Worm (Caenorhabditis elegans): ENCODE data around the gene del-6.

ce11 chrV:10536808-10537207 is 35.9 kb upstream of the del-6 start:
- TF ChIP-seq tab-1 (GFP tag; IDR thresholded peaks at IDR 0.05) (no peak), ztf-29 (GFP tag; IDR thresholded peaks at IDR 0.05) (no peak), ztf-23 (GFP tag; IDR thresholded peaks at IDR 0.05) (peak; percentile 94), ref-1 (GFP tag; conservative IDR thresholded peaks at IDR 0.05) (no peak), flt-1 (GFP tag; IDR thresholded peaks at IDR 0.05) (no peak), klf-2 (GFP tag; conservative IDR thresholded peaks at IDR 0.05) (no peak), cog-1 (tag; optimal IDR thresholded peaks at IDR 0.05) (peak; percentile 58)

Measured in whole organism, midembryonic.